Worm (Caenorhabditis elegans) whole organism, midembryonic: Measurements from ENCODE around the gene F01D5.8.

Source experiments
- T22C8.4 ChIP-seq: fragments of 200-800 bp; sonication (Bioruptor generic); IDR thresholded peaks from 2 replicates; pipeline ENCODE4 v1.3.6; 2022; ENCODE audit warnings: missing genetic modification characterization, missing compliant biosample characterization
- cog-1 ChIP-seq: sonication (generic microtip); optimal IDR thresholded peaks from 2 replicates; lab custom pipeline; 2016; ENCODE audit warnings: missing genetic modification characterization, missing compliant biosample characterization
- flt-1 ChIP-seq: fragments of 200-800 bp; sonication (Bioruptor generic); IDR thresholded peaks from 2 replicates; pipeline ENCODE4 v1.3.6; 2022; ENCODE audit warnings: missing genetic modification characterization, missing compliant biosample characterization
- klf-2 ChIP-seq: fragments of 200-800 bp; sonication (Bioruptor generic); conservative IDR thresholded peaks from 2 replicates; pipeline ENCODE4 v1.3.6; 2022; ENCODE audit warnings: missing genetic modification reagents, missing genetic modification characterization, missing compliant biosample characterization
- med-1 ChIP-seq: sonication (generic microtip); optimal IDR thresholded peaks from 2 replicates; lab custom pipeline; 2017; ENCODE audit warnings: missing genetic modification characterization, mild to moderate bottlenecking, missing compliant biosample characterization, antibody characterized with exemption, missing genetic modification reagents; ENCODE audit not compliant: insufficient read depth
- tab-1 ChIP-seq: fragments of 200-800 bp; sonication (Bioruptor generic); IDR thresholded peaks from 2 replicates; pipeline ENCODE4 v1.3.6; 2022; ENCODE audit warnings: missing genetic modification characterization, missing compliant biosample characterization
- ztf-23 ChIP-seq: fragments of 200-800 bp; sonication (Bioruptor generic); IDR thresholded peaks from 2 replicates; pipeline ENCODE4 v1.3.6; 2022; ENCODE audit warnings: missing genetic modification reagents, missing genetic modification characterization, missing compliant biosample characterization
- ztf-29 ChIP-seq: fragments of 200-800 bp; sonication (Bioruptor generic); IDR thresholded peaks from 2 replicates; pipeline ENCODE4 v1.3.6; 2022; ENCODE audit warnings: missing genetic modification reagents, missing genetic modification characterization, missing compliant biosample characterization

- no peak for TF ChIP-seq flt-1 (GFP tag; lab: Robert Waterston, UW)
- TF ChIP-seq ztf-29 (GFP tag; lab: Robert Waterston, UW), result no peak
- no peak for TF ChIP-seq T22C8.4 (GFP tag; lab: Robert Waterston, UW)
- no peak for TF ChIP-seq klf-2 (GFP tag; lab: Robert Waterston, UW)
- no peak for TF ChIP-seq cog-1
- no peak for TF ChIP-seq ztf-23 (GFP tag; lab: Robert Waterston, UW)
- TF ChIP-seq med-1, result no peak
- TF ChIP-seq tab-1, result no peak
Observed at ce11 chrII:13968979-13969378, 41.5 kb upstream of the F01D5.8 start, which contains the start of gene sre-43.
